Worm (Caenorhabditis elegans): ENCODE data around the gene Y54G2A.19.
A peak's percentile ranks its signal among the peaks of the same experiment; 100 is the strongest.

The Y54G2A.19 gene

DNA sequence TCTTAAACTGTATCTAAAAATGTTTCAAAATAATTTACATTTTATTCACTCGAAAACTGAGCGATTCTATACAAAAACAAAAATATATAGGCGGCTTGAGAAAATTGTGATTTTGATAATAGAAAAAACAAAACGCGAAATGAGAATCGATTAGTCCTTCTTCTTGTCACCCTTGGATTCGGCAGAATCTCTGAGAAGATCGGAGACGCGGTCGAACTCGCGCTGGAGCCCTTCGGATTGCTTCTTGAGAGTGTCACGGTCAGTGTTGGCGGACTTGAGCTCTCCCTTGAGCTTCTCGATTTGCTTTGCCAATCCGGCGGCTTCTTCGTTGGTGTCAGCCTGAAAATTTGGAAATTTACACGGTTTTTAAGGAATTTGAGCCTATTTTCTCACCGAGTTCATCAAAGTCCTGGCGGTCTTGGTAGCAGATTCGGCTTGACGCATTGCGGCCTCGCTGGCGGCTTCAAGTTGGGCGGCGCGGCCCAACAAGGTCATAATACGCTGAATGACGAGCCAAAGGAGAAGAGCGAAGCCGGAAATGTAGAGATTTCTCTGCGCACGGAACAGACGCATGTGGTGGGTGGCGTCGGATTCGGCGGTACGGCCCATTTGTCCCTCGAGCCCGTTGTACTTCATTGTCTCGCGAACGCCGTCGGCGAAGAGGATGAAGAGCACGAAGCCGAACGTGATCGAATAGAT, 2.8 kb downstream of the Y54G2A.19 start (continued):
- peak; percentile 68 for TF ChIP-seq B0336.3 (GFP tag; IDR thresholded peaks at IDR 0.05)

DNA sequence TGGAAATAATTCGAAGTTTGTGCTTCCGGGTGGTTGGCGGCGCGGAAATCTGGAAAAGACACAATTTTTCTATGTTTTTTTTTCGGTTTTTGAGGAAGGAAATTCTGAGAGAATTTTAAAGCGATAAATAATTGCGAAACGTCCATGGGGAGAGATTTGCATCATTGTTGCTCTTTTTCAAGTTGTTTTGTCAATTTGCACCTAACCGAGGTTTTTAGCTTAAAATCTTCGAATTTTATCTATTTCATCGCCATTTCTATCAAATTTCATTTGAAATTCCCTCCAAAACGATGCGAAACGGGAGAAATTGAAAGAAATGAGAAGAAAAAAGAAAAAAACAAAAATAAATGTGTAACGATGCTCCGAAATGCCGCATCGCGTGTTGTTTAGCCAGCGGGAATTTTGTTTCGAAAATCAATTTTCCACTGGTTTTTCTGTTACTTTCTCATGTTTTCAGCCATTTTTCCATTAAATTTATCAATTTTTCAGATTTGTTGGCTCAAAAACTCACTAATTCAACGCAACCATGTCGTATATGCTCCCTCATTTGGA, 4.1 kb downstream of the Y54G2A.19 start, which contains the start of the genes nprt-1 and dib-1:
TSS of gene nprt-1 (minus strand) at position 51 of the 552 bp plus-strand sequence.
TSS of gene dib-1 (plus strand) at position 482 of the 552 bp plus-strand sequence.
- TF ChIP-seq lin-35 (GFP tag; optimal IDR thresholded peaks at IDR 0.05), result peak in 1 of 3 experiments; percentile 88
- TF ChIP-seq madf-10 (tag; optimal IDR thresholded peaks at IDR 0.05), result no peak
- no peak for TF ChIP-seq F39B2.1 (GFP tag; IDR thresholded peaks at IDR 0.05)
- no peak for TF ChIP-seq nhr-80 (tag; optimal IDR thresholded peaks at IDR 0.05)
- peak; percentile 54 for TF ChIP-seq lin-54 (GFP tag; optimal IDR thresholded peaks at IDR 0.05)
- peak; percentile 17 for TF ChIP-seq dpl-1 (GFP tag; optimal IDR thresholded peaks at IDR 0.05)
- peak; percentile 43; the same call in 1 of the 2 replicates for TF ChIP-seq mcd-1 (GFP tag; IDR thresholded peaks at IDR 0.05)
- no peak for TF ChIP-seq repo-1 (tag; optimal IDR thresholded peaks at IDR 0.05)
- TF ChIP-seq cebp-1 (GFP tag; IDR thresholded peaks at IDR 0.05), result no peak
- peak; percentile 12 for TF ChIP-seq cebp-1 (tag; optimal IDR thresholded peaks at IDR 0.05)
- no peak for TF ChIP-seq F33H1.4 (GFP tag; IDR thresholded peaks at IDR 0.05)
- no peak for TF ChIP-seq bed-2 (GFP tag; IDR thresholded peaks at IDR 0.05)
- peak; percentile 96 for TF ChIP-seq attf-3 (GFP tag; conservative IDR thresholded peaks at IDR 0.05)

DNA sequence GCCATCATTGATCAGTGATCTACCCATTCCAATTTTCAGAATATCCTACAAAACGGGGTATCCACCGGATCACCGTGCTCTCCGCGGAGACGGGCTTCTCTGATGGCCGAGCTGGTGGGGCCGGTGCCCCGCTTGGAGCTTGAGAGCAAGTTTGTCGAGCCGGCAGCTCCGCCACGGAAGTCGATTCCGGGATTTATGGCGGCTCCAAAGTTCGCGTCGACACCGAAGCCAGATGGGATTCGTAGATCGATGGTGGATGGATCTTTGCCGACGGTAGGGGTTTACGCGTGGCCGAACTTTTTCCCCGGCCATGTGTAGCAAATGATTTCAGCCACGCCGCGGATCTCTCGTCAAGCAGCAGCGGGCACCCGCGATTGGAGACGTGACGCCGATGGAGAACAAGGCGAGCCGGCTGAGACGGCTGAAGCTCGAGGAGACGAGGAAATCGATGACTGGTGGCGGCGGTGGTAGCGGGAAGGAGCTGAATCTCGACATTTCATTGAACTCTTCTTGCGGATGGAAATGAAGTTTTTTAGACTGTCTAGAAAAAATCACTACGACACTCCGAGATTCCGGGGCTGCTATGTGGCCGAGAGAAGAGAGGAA, 5.9 kb downstream of the Y54G2A.19 start:
- peak; percentile 29 for TF ChIP-seq zim-3 (tag; optimal IDR thresholded peaks at IDR 0.05)
- no peak for TF ChIP-seq sea-2 (GFP tag; IDR thresholded peaks at IDR 0.05)
- TF ChIP-seq egrh-3 (GFP tag; IDR thresholded peaks at IDR 0.05), result peak; percentile 78; the same call in 1 of the 2 replicates
- TF ChIP-seq zfh-2 (GFP tag; conservative IDR thresholded peaks at IDR 0.05), result peak; percentile 90
- 0 out of 2 replicates have a peak, but pooled peaks have one; percentile 25 for TF ChIP-seq mcd-1 (GFP tag; IDR thresholded peaks at IDR 0.05)

DNA sequence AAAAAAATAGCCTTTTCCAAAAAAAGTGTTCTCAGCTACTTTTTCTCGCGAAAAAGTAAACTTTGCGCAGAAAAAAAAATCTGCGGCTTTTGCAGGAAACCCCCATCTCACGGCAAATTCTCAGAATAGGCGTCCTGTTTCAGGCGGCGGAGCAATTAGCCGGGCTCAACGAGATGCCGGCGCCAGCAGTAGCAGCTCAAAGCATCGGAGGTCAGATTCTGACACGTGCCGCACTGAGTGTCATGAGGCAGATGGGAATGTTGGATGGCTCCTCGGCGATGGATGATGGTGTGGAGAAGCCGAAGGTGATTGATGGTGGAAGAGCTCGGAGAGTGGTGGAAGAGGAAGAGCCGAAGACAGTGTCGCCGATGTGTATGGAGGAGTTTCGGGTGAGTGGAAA, 7.3 kb downstream of the Y54G2A.19 start:
- TF ChIP-seq zim-3 (tag; optimal IDR thresholded peaks at IDR 0.05), result no peak
- no peak for TF ChIP-seq fkh-3 (tag; optimal IDR thresholded peaks at IDR 0.05)
- no peak for TF ChIP-seq B0035.1 (tag; optimal IDR thresholded peaks at IDR 0.05)
- TF ChIP-seq egrh-3 (GFP tag; IDR thresholded peaks at IDR 0.05), result peak; percentile 22; the same call in 1 of the 2 replicates
- TF ChIP-seq nfyb-1 (GFP tag; IDR thresholded peaks at IDR 0.05), result no peak
- no peak for TF ChIP-seq pha-4 (tag; optimal IDR thresholded peaks at IDR 0.05)
- no peak for TF ChIP-seq ceh-40 (GFP tag; IDR thresholded peaks at IDR 0.05)
- TF ChIP-seq lir-1 (GFP tag; conservative IDR thresholded peaks at IDR 0.05), result no peak
- TF ChIP-seq zfh-2 (GFP tag; conservative IDR thresholded peaks at IDR 0.05), result peak; percentile 77
- no peak for TF ChIP-seq lsy-27 (tag; optimal IDR thresholded peaks at IDR 0.05; ENCODE audit: borderline replicate concordance, insufficient read depth)
- no peak for TF ChIP-seq madf-3 (GFP tag; IDR thresholded peaks at IDR 0.05)
- TF ChIP-seq mcd-1 (GFP tag; IDR thresholded peaks at IDR 0.05), result 0 out of 2 replicates have a peak, but pooled peaks have one; percentile 18
- no peak for TF ChIP-seq ZK185.1 (tag; optimal IDR thresholded peaks at IDR 0.05; ENCODE audit: poor library complexity, severe bottlenecking)
- no peak for TF ChIP-seq die-1 (tag; optimal IDR thresholded peaks at IDR 0.05)
- no peak for TF ChIP-seq tbx-9 (tag; optimal IDR thresholded peaks at IDR 0.05; ENCODE audit: borderline replicate concordance)
- TF ChIP-seq ztf-22 (GFP tag; optimal IDR thresholded peaks at IDR 0.05), result no peak
- TF ChIP-seq mel-28 (tag; optimal IDR thresholded peaks at IDR 0.05; ENCODE audit: borderline replicate concordance), result no peak
- TF ChIP-seq sea-2 (GFP tag; IDR thresholded peaks at IDR 0.05), result no peak
- no peak for TF ChIP-seq egl-44 (GFP tag; IDR thresholded peaks at IDR 0.05)
- no peak for TF ChIP-seq B0261.1 (tag; optimal IDR thresholded peaks at IDR 0.05)
- TF ChIP-seq F37B4.10 (GFP tag; IDR thresholded peaks at IDR 0.05), result 0 out of 2 replicates have a peak, but pooled peaks have one; percentile 11
- TF ChIP-seq F57C9.4 (tag; optimal IDR thresholded peaks at IDR 0.05), result no peak
- TF ChIP-seq hsf-1 (GFP tag; IDR thresholded peaks at IDR 0.05), result peak; percentile 15; the same call in 1 of the 2 replicates
- TF ChIP-seq lin-54 (GFP tag; optimal IDR thresholded peaks at IDR 0.05), result no peak
